Worm (Caenorhabditis elegans) whole organism, L3 larva: ENCODE results near the gene wdr-54.

ENCODE experiments used
- R02D3.7 ChIP-seq: fragments of 150-350 bp; optimal IDR thresholded peaks from 2 replicates; lab custom pipeline; 2014; ENCODE audit warnings: missing biosample characterization, missing genetic modification characterization
- ZK546.5 ChIP-seq: sonication (generic microtip); optimal IDR thresholded peaks from 2 replicates; lab custom pipeline; 2017; ENCODE audit warnings: missing biosample characterization, missing genetic modification characterization
- aly-2 ChIP-seq: fragments of 150-350 bp; optimal IDR thresholded peaks from 2 replicates; lab custom pipeline; 2014; ENCODE audit warnings: missing biosample characterization, missing genetic modification characterization
- ama-1 ChIP-seq: fragments of 150-350 bp; optimal IDR thresholded peaks from 2 replicates; lab custom pipeline; 2018
- ceh-16 ChIP-seq: sonication (generic microtip); optimal IDR thresholded peaks from 2 replicates; lab custom pipeline; 2017; ENCODE audit warnings: missing biosample characterization, missing genetic modification characterization
- ceh-28 ChIP-seq: fragments of 150-350 bp; optimal IDR thresholded peaks from 2 replicates; lab custom pipeline; 2014; ENCODE audit warnings: missing biosample characterization, missing genetic modification reagents, missing genetic modification characterization
- ceh-82 ChIP-seq: fragments of 150-350 bp; optimal IDR thresholded peaks from 2 replicates; lab custom pipeline; 2014; ENCODE audit warnings: missing biosample characterization, missing genetic modification characterization
- ceh-9 ChIP-seq: sonication (generic microtip); optimal IDR thresholded peaks from 2 replicates; lab custom pipeline; 2018; ENCODE audit warnings: missing biosample characterization, missing genetic modification characterization
- daf-12 ChIP-seq: fragments of 150-350 bp; optimal IDR thresholded peaks from 2 replicates; lab custom pipeline; 2014; ENCODE audit warnings: missing biosample characterization, missing genetic modification reagents, missing genetic modification characterization
- egl-5 ChIP-seq: fragments of 150-350 bp; optimal IDR thresholded peaks from 2 replicates; lab custom pipeline; 2017; ENCODE audit warnings: missing biosample characterization, missing genetic modification reagents, missing genetic modification characterization, inconsistent platforms
- elt-2 ChIP-seq: sonication (generic microtip); optimal IDR thresholded peaks from 2 replicates; lab custom pipeline; 2016; ENCODE audit warnings: missing genetic modification reagents, mild to moderate bottlenecking, missing genetic modification characterization, missing compliant biosample characterization
- elt-3 ChIP-seq, 3 experiments: fragments of 150-350 bp in 1 of 3; sonication (generic microtip) in 2 of 3; optimal IDR thresholded peaks; 2 replicates in 2 of 3; 4 replicates in 1 of 3; lab custom pipeline; 2014 to 2017; ENCODE audit warnings: missing biosample characterization in 3 of 3, missing genetic modification characterization in 3 of 3
- eor-1 ChIP-seq, 2 experiments: fragments of 150-350 bp; optimal IDR thresholded peaks; 2 replicates each; lab custom pipeline; 2014 to 2018; ENCODE audit warnings: missing biosample characterization in 2 of 2, missing genetic modification characterization in 2 of 2
- fkh-10 ChIP-seq: sonication (generic microtip); optimal IDR thresholded peaks from 2 replicates; lab custom pipeline; 2017; ENCODE audit warnings: missing biosample characterization, missing genetic modification reagents, missing genetic modification characterization
- fkh-2 ChIP-seq: fragments of 150-350 bp; optimal IDR thresholded peaks from 2 replicates; lab custom pipeline; 2014; ENCODE audit warnings: missing biosample characterization, missing genetic modification reagents, missing genetic modification characterization
- fos-1 ChIP-seq: fragments of 150-350 bp; optimal IDR thresholded peaks from 2 replicates; lab custom pipeline; 2014; ENCODE audit warnings: missing biosample characterization, missing genetic modification characterization
- hmg-11 ChIP-seq: sonication (generic microtip); optimal IDR thresholded peaks from 2 replicates; lab custom pipeline; 2016; ENCODE audit warnings: missing genetic modification characterization, missing compliant biosample characterization
- jun-1 ChIP-seq: fragments of 150-350 bp; optimal IDR thresholded peaks from 2 replicates; lab custom pipeline; 2014; ENCODE audit warnings: missing biosample characterization, missing genetic modification reagents, missing genetic modification characterization
- lin-15B ChIP-seq: fragments of 150-350 bp; optimal IDR thresholded peaks from 2 replicates; lab custom pipeline; 2014; ENCODE audit warnings: missing biosample characterization, missing genetic modification characterization
- lin-39 ChIP-seq: fragments of 150-350 bp; optimal IDR thresholded peaks from 2 replicates; lab custom pipeline; 2018; ENCODE audit warnings: missing biosample characterization, missing genetic modification reagents, missing genetic modification characterization
- lsy-12 ChIP-seq: sonication (generic microtip); optimal IDR thresholded peaks from 2 replicates; lab custom pipeline; 2016; ENCODE audit warnings: mild to moderate bottlenecking, missing genetic modification characterization, missing compliant biosample characterization
- mdl-1 ChIP-seq: fragments of 150-350 bp; optimal IDR thresholded peaks from 2 replicates; lab custom pipeline; 2014; ENCODE audit warnings: missing biosample characterization, missing genetic modification characterization
- mml-1 ChIP-seq: fragments of 150-350 bp; sonication (generic microtip); optimal IDR thresholded peaks from 3 replicates; lab custom pipeline; 2014; ENCODE audit warnings: missing biosample characterization, missing genetic modification characterization
- nfya-1 ChIP-seq: sonication (generic microtip); optimal IDR thresholded peaks from 2 replicates; lab custom pipeline; 2017; ENCODE audit warnings: missing genetic modification characterization, mild to moderate bottlenecking, missing compliant biosample characterization, antibody characterized with exemption, moderate library complexity; ENCODE audit not compliant: insufficient read depth
- nhr-12 ChIP-seq: fragments of 150-350 bp; optimal IDR thresholded peaks from 2 replicates; lab custom pipeline; 2014; ENCODE audit warnings: missing biosample characterization, missing genetic modification characterization
- nhr-23 ChIP-seq: fragments of 150-350 bp; optimal IDR thresholded peaks from 2 replicates; lab custom pipeline; 2014; ENCODE audit warnings: missing biosample characterization, missing genetic modification reagents, missing genetic modification characterization
- nhr-237 ChIP-seq: fragments of 150-350 bp; optimal IDR thresholded peaks from 2 replicates; lab custom pipeline; 2014; ENCODE audit warnings: missing biosample characterization, missing genetic modification characterization
- nhr-25 ChIP-seq: sonication (generic microtip); optimal IDR thresholded peaks from 2 replicates; lab custom pipeline; 2017; ENCODE audit warnings: missing biosample characterization, missing genetic modification characterization
- nhr-43 ChIP-seq: sonication (generic microtip); optimal IDR thresholded peaks from 2 replicates; lab custom pipeline; 2016; ENCODE audit warnings: mild to moderate bottlenecking, missing genetic modification characterization, missing compliant biosample characterization; ENCODE audit not compliant: poor library complexity, severe bottlenecking
- nhr-67 ChIP-seq: fragments of 150-350 bp; optimal IDR thresholded peaks from 2 replicates; lab custom pipeline; 2014; ENCODE audit warnings: missing biosample characterization, missing genetic modification characterization
- nhr-76 ChIP-seq: fragments of 150-350 bp; sonication (generic microtip); optimal IDR thresholded peaks from 5 replicates; lab custom pipeline; 2014; ENCODE audit warnings: missing biosample characterization, missing genetic modification characterization
- pha-4 ChIP-seq: fragments of 150-350 bp; optimal IDR thresholded peaks from 2 replicates; lab custom pipeline; 2014; ENCODE audit warnings: missing biosample characterization, missing genetic modification reagents, missing genetic modification characterization
- pqm-1 ChIP-seq: fragments of 150-350 bp; optimal IDR thresholded peaks from 2 replicates; lab custom pipeline; 2017; ENCODE audit warnings: missing biosample characterization, missing genetic modification characterization, inconsistent platforms
- skn-1 ChIP-seq: fragments of 150-350 bp; optimal IDR thresholded peaks from 2 replicates; lab custom pipeline; 2014; ENCODE audit warnings: missing biosample characterization, missing genetic modification characterization
- snpc-4 ChIP-seq: fragments of 150-350 bp; optimal IDR thresholded peaks from 2 replicates; lab custom pipeline; 2014; ENCODE audit warnings: missing biosample characterization, missing genetic modification characterization
- tbx-2 ChIP-seq: sonication (generic microtip); optimal IDR thresholded peaks from 2 replicates; lab custom pipeline; 2016; ENCODE audit warnings: mild to moderate bottlenecking, missing genetic modification characterization, missing compliant biosample characterization
- unc-62 ChIP-seq: fragments of 150-350 bp; sonication (generic microtip); optimal IDR thresholded peaks from 4 replicates; lab custom pipeline; 2014; ENCODE audit warnings: missing biosample characterization, missing genetic modification reagents, missing genetic modification characterization
- zag-1 ChIP-seq: fragments of 150-350 bp; optimal IDR thresholded peaks from 2 replicates; lab custom pipeline; 2014; ENCODE audit warnings: missing biosample characterization, missing genetic modification characterization
- ztf-4 ChIP-seq: fragments of 150-350 bp; optimal IDR thresholded peaks from 2 replicates; lab custom pipeline; 2014; ENCODE audit warnings: missing biosample characterization, missing genetic modification characterization

Gene wdr-54

ce11 chrX:863478-863877 lies 34.8 kb downstream of the wdr-54 start, which contains the start of gene cdo-1:
Gene cdo-1 (minus strand): TSS chrX:863578.
- TF ChIP-seq zag-1 (tag; lab: Kevin White, UChicago) (no peak), elt-3 (tag; optimal IDR thresholded peaks at IDR 0.05; lab: Kevin White, UChicago) (no peak), jun-1 (tag; lab: Kevin White, UChicago) (no peak), skn-1 (tag; lab: Kevin White, UChicago) (no peak), ZK546.5 (no peak), ceh-28 (tag; lab: Kevin White, UChicago) (no peak), unc-62 (GFP tag; lab: Kevin White, UChicago) (no peak), ceh-9 (tag; lab: Kevin White, UChicago) (no peak), mdl-1 (tag; lab: Kevin White, UChicago) (no peak), lin-39 (no peak), nhr-23 (no peak), fkh-2 (no peak), R02D3.7 (tag; lab: Kevin White, UChicago) (no peak)

- TF ChIP-seq lsy-12 (peak; percentile 39), ztf-4 (tag; lab: Kevin White, UChicago) (peak; percentile 59), nhr-25 (tag; lab: Kevin White, UChicago) (peak; percentile 90), elt-3 (tag; optimal IDR thresholded peaks at IDR 0.05; lab: Kevin White, UChicago) (peak; percentile 48 to 94 (median 70)), nhr-23 (peak; percentile 92), ceh-82 (no peak), tbx-2 (tag; lab: Kevin White, UChicago) (peak; percentile 45), lin-15B (tag; lab: Kevin White, UChicago) (no peak), nhr-67 (tag; lab: Kevin White, UChicago) (no peak), nfya-1 (tag; lab: Kevin White, UChicago) (peak; percentile 29), mdl-1 (tag; lab: Kevin White, UChicago) (peak; percentile 69), ceh-28 (tag; lab: Kevin White, UChicago) (peak; percentile 10), nhr-43 (peak; percentile 91), pha-4 (tag; lab: Kevin White, UChicago) (no peak), ama-1 (lab: Kevin White, UChicago) (peak; percentile 24), jun-1 (tag; lab: Kevin White, UChicago) (peak; percentile 71)
These were observed 35.6 kb downstream of the wdr-54 start for ce11 chrX:864293-864731.

- no peak for TF ChIP-seq ceh-16 (tag; lab: Kevin White, UChicago)
- TF ChIP-seq lin-15B (tag; lab: Kevin White, UChicago) = no peak
- TF ChIP-seq fkh-10 (GFP tag; lab: Kevin White, UChicago) = no peak
- TF ChIP-seq daf-12 (tag; lab: Kevin White, UChicago) = no peak
- TF ChIP-seq elt-2 (tag; lab: Kevin White, UChicago) = no peak
- no peak for TF ChIP-seq snpc-4
- TF ChIP-seq nfya-1 (tag; lab: Kevin White, UChicago) = no peak
- no peak for TF ChIP-seq nhr-237 (tag; lab: Kevin White, UChicago)
- TF ChIP-seq ztf-4 (tag; lab: Kevin White, UChicago) = no peak
These were observed 36.5 kb downstream of the wdr-54 start for ce11 chrX:865214-865613.

- peak; percentile 3 for TF ChIP-seq nfya-1 (tag; lab: Kevin White, UChicago)
- TF ChIP-seq nhr-25 (tag; lab: Kevin White, UChicago) = peak; percentile 53
- no peak for TF ChIP-seq snpc-4
- TF ChIP-seq fkh-10 (GFP tag; lab: Kevin White, UChicago) = no peak
- TF ChIP-seq aly-2 (tag; lab: Kevin White, UChicago) = no peak
- peak; percentile 59 for TF ChIP-seq hmg-11 (tag; lab: Kevin White, UChicago)
- peak; percentile 67 for TF ChIP-seq lin-39
- peak; percentile 54 for TF ChIP-seq jun-1 (tag; lab: Kevin White, UChicago)
- TF ChIP-seq egl-5 = no peak
- no peak for TF ChIP-seq ztf-4 (tag; lab: Kevin White, UChicago)
- TF ChIP-seq pha-4 (tag; lab: Kevin White, UChicago) = no peak
- no peak for TF ChIP-seq tbx-2 (tag; lab: Kevin White, UChicago)
- TF ChIP-seq R02D3.7 (tag; lab: Kevin White, UChicago) = no peak
- TF ChIP-seq fos-1 (tag; lab: Kevin White, UChicago) = no peak
- no peak for TF ChIP-seq fkh-2
- no peak for TF ChIP-seq nhr-67 (tag; lab: Kevin White, UChicago)
- peak; percentile 30 for TF ChIP-seq nhr-23
- TF ChIP-seq mml-1 (tag; lab: Kevin White, UChicago) = no peak
- TF ChIP-seq eor-1 (tag; optimal IDR thresholded peaks at IDR 0.05; lab: Kevin White, UChicago) = no peak
- TF ChIP-seq nhr-76 (tag; lab: Kevin White, UChicago) = no peak
- TF ChIP-seq pqm-1 (tag; lab: Kevin White, UChicago) = peak; percentile 18
- TF ChIP-seq elt-2 (tag; lab: Kevin White, UChicago) = peak; percentile 31
- no peak for TF ChIP-seq ceh-16 (tag; lab: Kevin White, UChicago)
- no peak for TF ChIP-seq nhr-12 (tag; lab: Kevin White, UChicago)
- TF ChIP-seq lin-15B (tag; lab: Kevin White, UChicago) = no peak
- TF ChIP-seq lsy-12 = no peak
These were observed 42.3 kb downstream of the wdr-54 start, which contains the start of gene lgl-1 for ce11 chrX:871020-871419. Gene lgl-1 (minus strand): TSS chrX:871089.
